Fruit fly (Drosophila melanogaster) whole organism, embryonic: Measurements from ENCODE around the gene CG4576.
A peak's percentile ranks its signal among the peaks of the same experiment; 100 is the strongest.

ENCODE experiments used
- CG11085 ChIP-seq: fragments of 200-800 bp; sonication (Bioruptor generic); IDR thresholded peaks from 2 replicates; pipeline ENCODE4 v1.3.6; 2022; ENCODE audit warnings: missing biosample characterization, missing genetic modification characterization
- CG11247 ChIP-seq: fragments of 200-800 bp; sonication (Bioruptor generic); IDR thresholded peaks from 2 replicates; pipeline ENCODE4 v1.3.6; 2022; ENCODE audit warnings: missing biosample characterization, missing genetic modification characterization
- CG12391 ChIP-seq: fragments of 200-800 bp; sonication (Bioruptor generic); optimal IDR thresholded peaks from 3 replicates; lab custom pipeline; 2018; ENCODE audit warnings: missing biosample characterization, mild to moderate bottlenecking, missing genetic modification characterization, moderate library complexity
- CG12942 ChIP-seq: fragments of 200-800 bp; sonication (Bioruptor generic); optimal IDR thresholded peaks from 3 replicates; lab custom pipeline; 2016; ENCODE audit warnings: missing biosample characterization, missing genetic modification characterization
- CG13296 ChIP-seq: fragments of 200-800 bp; sonication (Bioruptor generic); optimal IDR thresholded peaks from 3 replicates; lab custom pipeline; 2018; ENCODE audit warnings: missing biosample characterization, mild to moderate bottlenecking, missing genetic modification characterization
- CG13424 ChIP-seq: fragments of 200-800 bp; sonication (Bioruptor generic); optimal IDR thresholded peaks from 2 replicates; lab custom pipeline; 2019; ENCODE audit warnings: missing biosample characterization, mild to moderate bottlenecking, missing genetic modification characterization, moderate library complexity
- CG17361 ChIP-seq: fragments of 200-800 bp; sonication (Bioruptor generic); IDR thresholded peaks from 3 replicates; pipeline ENCODE4 v1.3.6; 2022; ENCODE audit warnings: missing biosample characterization, missing genetic modification characterization
- CG17802 ChIP-seq: fragments of 200-800 bp; sonication (Bioruptor generic); optimal IDR thresholded peaks from 2 replicates; lab custom pipeline; 2018; ENCODE audit warnings: missing biosample characterization, mild to moderate bottlenecking, missing genetic modification characterization, moderate library complexity
- CG18262 ChIP-seq: fragments of 200-800 bp; optimal IDR thresholded peaks from 3 replicates; lab custom pipeline; 2019; ENCODE audit warnings: missing biosample characterization, mild to moderate bottlenecking, missing genetic modification characterization, moderate library complexity
- CG18476 ChIP-seq: fragments of 200-800 bp; sonication (Bioruptor generic); optimal IDR thresholded peaks from 2 replicates; lab custom pipeline; 2016; ENCODE audit warnings: missing biosample characterization, mild to moderate bottlenecking, missing genetic modification characterization
- CG2199 ChIP-seq: fragments of 200-800 bp; sonication (Bioruptor generic); IDR thresholded peaks from 3 replicates; pipeline ENCODE4 v1.3.6; 2022; ENCODE audit warnings: missing biosample characterization, missing genetic modification characterization
- CG31441 ChIP-seq: fragments of 200-800 bp; sonication (Bioruptor generic); IDR thresholded peaks from 2 replicates; pipeline ENCODE4 v1.3.6; 2022; ENCODE audit warnings: missing biosample characterization, missing genetic modification characterization
- CG3726 ChIP-seq: fragments of 200-800 bp; sonication (Bioruptor generic); IDR thresholded peaks from 3 replicates; pipeline ENCODE4, ENCODE4 v1.3.6; 2022; ENCODE audit warnings: missing biosample characterization, missing genetic modification characterization
- CG7963 ChIP-seq: fragments of 200-800 bp; sonication (Bioruptor generic); IDR thresholded peaks from 3 replicates; pipeline ENCODE4 v1.3.6; 2022; ENCODE audit warnings: missing biosample characterization, missing genetic modification characterization; ENCODE audit not compliant: partially characterized antibody
- CG7987 ChIP-seq: fragments of 200-800 bp; sonication (Bioruptor generic); optimal IDR thresholded peaks from 2 replicates; lab custom pipeline; 2018; ENCODE audit warnings: missing biosample characterization, mild to moderate bottlenecking, missing genetic modification characterization, moderate library complexity
- CG8290 ChIP-seq, 3 experiments: fragments of 200-800 bp; sonication (Bioruptor generic); optimal IDR thresholded peaks; 2 replicates each; lab custom pipeline; 2016 to 2019; ENCODE audit warnings: missing biosample characterization in 3 of 3, missing genetic modification characterization in 3 of 3, mild to moderate bottlenecking in 2 of 3, moderate library complexity in 1 of 3
- CG8944 ChIP-seq: fragments of 200-800 bp; sonication (Bioruptor generic); optimal IDR thresholded peaks from 3 replicates; lab custom pipeline; 2016; ENCODE audit warnings: missing biosample characterization, missing genetic modification characterization
- Doc3 ChIP-seq: fragments of 200-800 bp; sonication (Bioruptor generic); IDR thresholded peaks from 3 replicates; pipeline ENCODE4 v1.3.6; 2022; ENCODE audit warnings: missing biosample characterization, missing genetic modification characterization; ENCODE audit not compliant: partially characterized antibody
- Fer3 ChIP-seq: fragments of 200-800 bp; sonication (Bioruptor generic); optimal IDR thresholded peaks from 2 replicates; lab custom pipeline; 2018; ENCODE audit warnings: missing biosample characterization, mild to moderate bottlenecking, missing genetic modification characterization, moderate library complexity
- Hmr ChIP-seq: fragments of 200-800 bp; sonication (Bioruptor generic); optimal IDR thresholded peaks from 3 replicates; lab custom pipeline; 2017; ENCODE audit warnings: mild to moderate bottlenecking, missing biosample characterization, missing genetic modification reagents, missing genetic modification characterization
- Hr51 ChIP-seq, 2 experiments: fragments of 200-800 bp; sonication (Bioruptor generic); optimal IDR thresholded peaks; 2 replicates in 1 of 2; 3 replicates in 1 of 2; lab custom pipeline; 2016 to 2018; ENCODE audit warnings: missing biosample characterization in 2 of 2, missing genetic modification characterization in 2 of 2, mild to moderate bottlenecking in 1 of 2, moderate library complexity in 1 of 2
- Jarid2 ChIP-seq: fragments of 200-800 bp; sonication (Bioruptor generic); optimal IDR thresholded peaks from 3 replicates; lab custom pipeline; 2017; ENCODE audit warnings: mild to moderate bottlenecking, missing biosample characterization, missing genetic modification reagents, missing genetic modification characterization
- Lhr ChIP-seq: fragments of 200-800 bp; sonication (Bioruptor generic); optimal IDR thresholded peaks from 3 replicates; lab custom pipeline; 2017; ENCODE audit warnings: mild to moderate bottlenecking, missing biosample characterization, missing genetic modification reagents, missing genetic modification characterization
- MESR4 ChIP-seq: fragments of 200-800 bp; sonication (Bioruptor generic); optimal IDR thresholded peaks from 2 replicates; lab custom pipeline; 2018; ENCODE audit warnings: missing biosample characterization, mild to moderate bottlenecking, missing genetic modification characterization, moderate library complexity
- Myb ChIP-seq: fragments of 200-800 bp; sonication (Bioruptor generic); optimal IDR thresholded peaks from 2 replicates; lab custom pipeline; 2016; ENCODE audit warnings: missing biosample characterization, missing genetic modification characterization
- NfI ChIP-seq: fragments of 200-800 bp; sonication (Bioruptor generic); optimal IDR thresholded peaks from 3 replicates; lab custom pipeline; 2018; ENCODE audit warnings: missing biosample characterization, mild to moderate bottlenecking, missing genetic modification characterization, moderate library complexity
- Opbp ChIP-seq: fragments of 200-800 bp; sonication (Bioruptor generic); IDR thresholded peaks from 3 replicates; pipeline ENCODE4 v1.3.6; 2022; ENCODE audit warnings: missing biosample characterization, missing genetic modification characterization; ENCODE audit not compliant: partially characterized antibody
- Sox102F ChIP-seq: fragments of 200-800 bp; sonication (Bioruptor generic); optimal IDR thresholded peaks from 2 replicates; lab custom pipeline; 2018; ENCODE audit warnings: missing biosample characterization, mild to moderate bottlenecking, missing genetic modification characterization, moderate library complexity
- Sry-δ ChIP-seq: fragments of 200-800 bp; sonication (Bioruptor generic); optimal IDR thresholded peaks from 2 replicates; lab custom pipeline; 2016; ENCODE audit warnings: missing biosample characterization, missing genetic modification characterization
- al ChIP-seq: fragments of 200-800 bp; sonication (Bioruptor generic); IDR thresholded peaks from 2 replicates; pipeline ENCODE4 v1.3.6; 2022; ENCODE audit warnings: missing biosample characterization, missing genetic modification characterization
- cas ChIP-seq: fragments of 200-800 bp; sonication (Bioruptor generic); IDR thresholded peaks from 2 replicates; pipeline ENCODE4 v1.3.6; 2022; ENCODE audit warnings: missing biosample characterization, missing genetic modification characterization
- cg ChIP-seq: fragments of 200-800 bp; sonication (Bioruptor generic); optimal IDR thresholded peaks from 3 replicates; lab custom pipeline; 2019; ENCODE audit warnings: missing biosample characterization, mild to moderate bottlenecking, missing genetic modification characterization, moderate library complexity
- crp ChIP-seq, 2 experiments: fragments of 200-800 bp; sonication (Bioruptor generic); optimal IDR thresholded peaks; 2 replicates in 1 of 2; 3 replicates in 1 of 2; lab custom pipeline; 2017; ENCODE audit warnings: missing biosample characterization in 2 of 2, missing genetic modification characterization in 2 of 2, mild to moderate bottlenecking in 1 of 2, moderate library complexity in 1 of 2
- cwo ChIP-seq: fragments of 200-800 bp; sonication (Bioruptor generic); optimal IDR thresholded peaks from 3 replicates; lab custom pipeline; 2017; ENCODE audit warnings: missing biosample characterization, missing genetic modification characterization, mild to moderate bottlenecking, moderate library complexity, missing genetic modification reagents
- fru ChIP-seq: fragments of >200 bp; optimal IDR thresholded peaks from 2 replicates; lab custom pipeline; 2017
- gfzf ChIP-seq: fragments of 200-800 bp; sonication (Bioruptor generic); optimal IDR thresholded peaks from 2 replicates; lab custom pipeline; 2016; ENCODE audit warnings: missing biosample characterization, mild to moderate bottlenecking, missing genetic modification characterization, moderate library complexity
- hb ChIP-seq: fragments of 200-800 bp; sonication (Bioruptor generic); IDR thresholded peaks from 3 replicates; pipeline ENCODE4 v1.3.6; 2022; ENCODE audit warnings: missing biosample characterization, missing genetic modification characterization; ENCODE audit not compliant: partially characterized antibody
- her ChIP-seq: fragments of 200-800 bp; sonication (Bioruptor generic); optimal IDR thresholded peaks from 2 replicates; lab custom pipeline; 2016; ENCODE audit warnings: missing biosample characterization, missing genetic modification characterization
- lbe ChIP-seq: fragments of 200-800 bp; sonication (Bioruptor generic); optimal IDR thresholded peaks from 2 replicates; lab custom pipeline; 2016; ENCODE audit warnings: missing biosample characterization, mild to moderate bottlenecking, missing genetic modification characterization
- otp ChIP-seq: fragments of 200-800 bp; sonication (Bioruptor generic); IDR thresholded peaks from 3 replicates; pipeline ENCODE4, ENCODE4 v1.3.6; 2022; ENCODE audit warnings: missing biosample characterization, missing genetic modification characterization
- ranshi ChIP-seq: fragments of 200-800 bp; sonication (Bioruptor generic); IDR thresholded peaks from 2 replicates; pipeline ENCODE4 v1.3.6; 2022; ENCODE audit warnings: missing biosample characterization, missing genetic modification characterization
- sima ChIP-seq: fragments of 200-800 bp; sonication (Bioruptor generic); optimal IDR thresholded peaks from 2 replicates; lab custom pipeline; 2016; ENCODE audit warnings: missing biosample characterization, missing genetic modification characterization
- sug ChIP-seq: fragments of 200-800 bp; optimal IDR thresholded peaks from 2 replicates; lab custom pipeline; 2019; ENCODE audit warnings: missing biosample characterization, mild to moderate bottlenecking, missing genetic modification characterization, moderate library complexity
- tin ChIP-seq: fragments of 200-800 bp; sonication (Bioruptor generic); optimal IDR thresholded peaks from 3 replicates; lab custom pipeline; 2016; ENCODE audit warnings: missing biosample characterization, missing genetic modification characterization
- vvl ChIP-seq: fragments of 200-800 bp; sonication (Bioruptor generic); IDR thresholded peaks from 2 replicates; pipeline ENCODE4 v1.3.6; 2022; ENCODE audit warnings: missing biosample characterization, missing genetic modification characterization
- wdn ChIP-seq: fragments of 200-800 bp; sonication (Bioruptor generic); IDR thresholded peaks from 2 replicates; pipeline ENCODE4 v1.3.6; 2022; ENCODE audit warnings: missing biosample characterization, missing genetic modification characterization
- yki ChIP-seq: fragments of >200 bp; optimal IDR thresholded peaks from 3 replicates; lab custom pipeline; 2018
- zen2 ChIP-seq: fragments of 200-800 bp; sonication (Bioruptor generic); IDR thresholded peaks from 3 replicates; pipeline ENCODE4 v1.3.6; 2022; ENCODE audit warnings: missing biosample characterization, missing genetic modification characterization; ENCODE audit not compliant: partially characterized antibody
- zfh2 ChIP-seq: fragments of 200-800 bp; sonication (Bioruptor generic); optimal IDR thresholded peaks from 2 replicates; lab custom pipeline; 2016; ENCODE audit warnings: missing biosample characterization, missing genetic modification characterization

CG4576 gene

DNA sequence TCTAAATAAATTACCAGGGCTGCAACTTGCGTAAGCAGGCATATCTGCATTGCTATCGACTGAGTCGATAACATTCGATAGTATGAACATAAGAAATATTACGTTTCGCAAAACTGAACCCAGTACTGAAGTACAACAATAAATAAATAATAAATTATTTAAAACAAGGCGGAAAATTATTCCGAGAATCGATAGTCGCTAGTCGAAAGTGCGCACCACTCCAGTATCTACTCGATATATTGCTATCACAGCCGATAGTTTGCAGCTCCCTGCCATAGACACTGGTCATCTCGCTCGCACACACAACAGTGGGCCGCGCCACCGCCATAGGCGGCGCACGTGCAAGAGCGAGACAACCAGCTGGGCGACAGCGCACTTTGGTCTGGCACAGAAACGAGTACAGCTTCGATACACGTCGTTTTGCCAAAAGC lies 32.2 kb upstream of the CG4576 start, which contains the start of gene nsl1 (continued):
- TF ChIP-seq CG11247 (GFP tag; lab: Robert Waterston, UW) (no peak), CG18262 (tag; lab: Kevin White, UChicago) (peak; percentile 37), zen2 (GFP tag; lab: Robert Waterston, UW) (peak; percentile 90; the same call in 2 of the 3 replicates), fru (lab: Kevin White, UChicago) (no peak), vvl (peak; percentile 69; the same call in 1 of the 2 replicates), CG13296 (no peak), CG17361 (GFP tag; lab: Robert Waterston, UW) (peak; percentile 44; the same call in 2 of the 3 replicates), Sox102F (no peak), CG12391 (tag; lab: Kevin White, UChicago) (peak; percentile 54), Jarid2 (GFP tag; lab: Kevin White, UChicago) (no peak), CG18476 (GFP tag; lab: Kevin White, UChicago) (peak; percentile 38), CG2199 (GFP tag; lab: Robert Waterston, UW) (0 out of 3 replicates have a peak, but pooled peaks have one; percentile 44), cg (no peak), hb (GFP tag; lab: Robert Waterston, UW) (peak; percentile 97), NfI (GFP tag; lab: Kevin White, UChicago) (peak; percentile 42), CG12942 (GFP tag; lab: Kevin White, UChicago) (peak; percentile 39), her (GFP tag; lab: Kevin White, UChicago) (no peak), CG31441 (GFP tag; lab: Robert Waterston, UW) (0 out of 2 replicates have a peak, but pooled peaks have one; percentile 31), gfzf (GFP tag; lab: Kevin White, UChicago) (peak; percentile 7), sug (tag; lab: Kevin White, UChicago) (peak; percentile 61), yki (no peak), cas (GFP tag; lab: Robert Waterston, UW) (no peak), MESR4 (GFP tag; lab: Kevin White, UChicago) (peak; percentile 23), CG8944 (GFP tag; lab: Kevin White, UChicago) (no peak), cwo (GFP tag; lab: Kevin White, UChicago) (no peak), ranshi (no peak), crp (GFP tag; optimal IDR thresholded peaks at IDR 0.05; lab: Kevin White, UChicago) (peak in 1 of 2 experiments; percentile 5), CG13424 (tag; lab: Kevin White, UChicago) (peak; percentile 2), CG7987 (no peak), CG8290 (GFP tag; optimal IDR thresholded peaks at IDR 0.05; lab: Kevin White, UChicago) (peak; percentile 35), CG8290 (tag; optimal IDR thresholded peaks at IDR 0.05; lab: Kevin White, UChicago) (peak; percentile 30 to 68), tin (GFP tag; lab: Kevin White, UChicago) (peak; percentile 34), Fer3 (tag; lab: Kevin White, UChicago) (no peak), Hr51 (GFP tag; optimal IDR thresholded peaks at IDR 0.05; lab: Kevin White, UChicago) (peak in 1 of 2 experiments; percentile 42), Lhr (peak; percentile 58), CG3726 (no peak), wdn (peak; percentile 33; the same call in 1 of the 2 replicates), al (GFP tag; lab: Robert Waterston, UW) (0 out of 2 replicates have a peak, but pooled peaks have one; percentile 29), lbe (GFP tag; lab: Kevin White, UChicago) (peak; percentile 79), CG11085 (GFP tag; lab: Robert Waterston, UW) (no peak), otp (GFP tag; lab: Robert Waterston, UW) (no peak), Myb (GFP tag; lab: Kevin White, UChicago) (no peak), CG7963 (GFP tag; lab: Robert Waterston, UW) (peak; percentile 94), zfh2 (peak; percentile 42), Opbp (GFP tag; lab: Robert Waterston, UW) (peak; percentile 96), Doc3 (peak; percentile 95), Hmr (GFP tag; lab: Kevin White, UChicago) (peak; percentile 50), CG17802 (tag; lab: Kevin White, UChicago) (peak; percentile 75), Sry-δ (GFP tag; lab: Kevin White, UChicago) (peak; percentile 85), sima (GFP tag; lab: Kevin White, UChicago) (no peak)
